Worm (Caenorhabditis elegans): ENCODE data around the gene Y97E10AR.1.

Y97E10AR.1 gene

DNA sequence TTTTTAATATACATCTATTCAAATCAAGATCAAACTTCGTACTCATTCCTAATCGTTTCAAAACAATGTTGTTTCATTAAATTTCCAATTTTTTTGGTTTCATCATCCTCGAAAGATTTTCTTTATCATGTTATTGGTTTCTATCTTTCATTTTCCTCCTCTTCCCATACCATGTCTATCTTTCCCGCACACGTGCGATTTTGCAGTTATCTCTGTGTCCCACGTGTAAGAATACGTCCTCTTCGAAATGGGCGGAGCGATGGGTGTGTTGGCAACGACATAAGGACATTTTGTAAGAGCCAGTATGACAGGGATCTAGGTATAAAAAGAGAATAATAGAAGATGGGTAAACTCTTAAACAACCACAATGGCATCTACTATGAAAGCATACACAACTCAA lies 25.1 kb downstream of the Y97E10AR.1 start, which contains the start of gene F43H9.4 (continued):
- no peak for TF ChIP-seq ekl-4 (GFP tag; IDR thresholded peaks at IDR 0.05)
- peak; percentile 9 for TF ChIP-seq ztf-26 (tag; optimal IDR thresholded peaks at IDR 0.05)

- TF ChIP-seq nfya-1 (tag; optimal IDR thresholded peaks at IDR 0.05; ENCODE audit: borderline replicate concordance, insufficient read depth) (no peak), F49E8.2 (tag; optimal IDR thresholded peaks at IDR 0.05; ENCODE audit: insufficient read depth) (no peak), ccch-3 (GFP tag; optimal IDR thresholded peaks at IDR 0.05) (no peak), gei-17 (GFP tag; optimal IDR thresholded peaks at IDR 0.05) (no peak), chd-7 (tag; optimal IDR thresholded peaks at IDR 0.05) (no peak), egrh-3 (GFP tag; IDR thresholded peaks at IDR 0.05) (no peak), sea-2 (GFP tag; IDR thresholded peaks at IDR 0.05) (no peak), lin-40 (tag; optimal IDR thresholded peaks at IDR 0.05) (no peak), xnd-1 (tag; optimal IDR thresholded peaks at IDR 0.05) (no peak), ets-4 (GFP tag; optimal IDR thresholded peaks at IDR 0.05) (no peak), hlh-12 (tag; optimal IDR thresholded peaks at IDR 0.05) (no peak), pbrm-1 (GFP tag; IDR thresholded peaks at IDR 0.05) (no peak), tbp1 (GFP tag; optimal IDR thresholded peaks at IDR 0.05) (no peak), snpc-1.1 (tag; optimal IDR thresholded peaks at IDR 0.05; ENCODE audit: insufficient read depth) (no peak), attf-3 (GFP tag; conservative IDR thresholded peaks at IDR 0.05) (no peak), B0019.2 (GFP tag; conservative IDR thresholded peaks at IDR 0.05) (no peak), mcd-1 (GFP tag; IDR thresholded peaks at IDR 0.05) (no peak), ama-1 (optimal IDR thresholded peaks at IDR 0.05) (no peak), ama-1 (GFP tag; optimal IDR thresholded peaks at IDR 0.05) (no peak), bed-2 (GFP tag; IDR thresholded peaks at IDR 0.05) (no peak), nfya-2 (GFP tag; IDR thresholded peaks at IDR 0.05) (no peak)
Measured at ce11 chrV:8027429-8028142, 26.3 kb downstream of the Y97E10AR.1 start.

ce11 chrV:8028825-8029489 lies 27.7 kb downstream of the Y97E10AR.1 start, which contains the start of gene oma-2:
TSS of gene oma-2 (plus strand) at chrV:8029439.
- TF ChIP-seq ceh-79 (tag; optimal IDR thresholded peaks at IDR 0.05) (no peak), madf-8 (GFP tag; conservative IDR thresholded peaks at IDR 0.05) (peak; percentile 95), dpl-1 (GFP tag; optimal IDR thresholded peaks at IDR 0.05) (peak; percentile 36), Y53G8AR.9 (GFP tag; conservative IDR thresholded peaks at IDR 0.05) (0 out of 2 replicates have a peak, but pooled peaks have one; percentile 52), ekl-4 (GFP tag; IDR thresholded peaks at IDR 0.05) (0 out of 2 replicates have a peak, but pooled peaks have one; percentile 37), dpff-1 (tag; optimal IDR thresholded peaks at IDR 0.05) (no peak), pbrm-1 (GFP tag; IDR thresholded peaks at IDR 0.05) (peak; percentile 37; the same call in 1 of the 2 replicates), Y95B8A.8 (GFP tag; IDR thresholded peaks at IDR 0.05) (0 out of 2 replicates have a peak, but pooled peaks have one; percentile 47), madf-6 (GFP tag; IDR thresholded peaks at IDR 0.05) (peak; percentile 96), ceh-100 (GFP tag; IDR thresholded peaks at IDR 0.05) (no peak), Y56A3A.18 (GFP tag; IDR thresholded peaks at IDR 0.05) (0 out of 2 replicates have a peak, but pooled peaks have one; percentile 14), lsl-1 (GFP tag; optimal IDR thresholded peaks at IDR 0.05) (peak; percentile 99), snpc-1.1 (tag; optimal IDR thresholded peaks at IDR 0.05; ENCODE audit: insufficient read depth) (peak; percentile 23), hmg-1.2 (GFP tag; IDR thresholded peaks at IDR 0.05) (peak; percentile 45), mes-4 (tag; optimal IDR thresholded peaks at IDR 0.05) (no peak), snpc-3.4 (tag; optimal IDR thresholded peaks at IDR 0.05) (peak; percentile 1), xnd-1 (tag; optimal IDR thresholded peaks at IDR 0.05) (peak; percentile 89), attf-3 (GFP tag; conservative IDR thresholded peaks at IDR 0.05) (0 out of 2 replicates have a peak, but pooled peaks have one; percentile 21), F49E8.2 (tag; optimal IDR thresholded peaks at IDR 0.05; ENCODE audit: insufficient read depth) (peak; percentile 76), dox-1 (GFP tag; IDR thresholded peaks at IDR 0.05) (peak; percentile 56), snpc-4 (GFP tag; optimal IDR thresholded peaks at IDR 0.05) (no peak), snpc-4 (tag; optimal IDR thresholded peaks at IDR 0.05) (peak in 1 of 4 experiments; percentile 39), nfyb-1 (GFP tag; IDR thresholded peaks at IDR 0.05) (0 out of 2 replicates have a peak, but pooled peaks have one; percentile 33), snpc-1.3 (tag; optimal IDR thresholded peaks at IDR 0.05; ENCODE audit: insufficient read depth) (peak; percentile 62), tbp1 (GFP tag; optimal IDR thresholded peaks at IDR 0.05) (peak; percentile 28), unc-62 (GFP tag; optimal IDR thresholded peaks at IDR 0.05) (no peak)

Measured in whole organism, young adult.